Fruit fly (Drosophila melanogaster) whole organism, embryonic: ENCODE data around the gene Nsf2.
A peak's percentile ranks its signal among the peaks of the same experiment; 100 is the strongest.

Experiments used
- Ada2b ChIP-seq: fragments of 200-800 bp; sonication (Bioruptor generic); IDR thresholded peaks from 2 replicates; pipeline ENCODE4 v1.3.6; 2022; ENCODE audit warnings: missing biosample characterization, missing genetic modification characterization
- C15 ChIP-seq: fragments of 200-800 bp; sonication (Bioruptor generic); IDR thresholded peaks from 3 replicates; pipeline ENCODE4 v1.3.6; 2022; ENCODE audit warnings: missing biosample characterization, missing genetic modification characterization
- CG10959 ChIP-seq: fragments of 200-800 bp; sonication (Bioruptor generic); IDR thresholded peaks from 2 replicates; pipeline ENCODE4 v1.3.6; 2022; ENCODE audit warnings: missing biosample characterization, missing genetic modification characterization
- CG11085 ChIP-seq: fragments of 200-800 bp; sonication (Bioruptor generic); IDR thresholded peaks from 2 replicates; pipeline ENCODE4 v1.3.6; 2022; ENCODE audit warnings: missing biosample characterization, missing genetic modification characterization
- CG11723 ChIP-seq: fragments of 200-800 bp; sonication (Bioruptor generic); optimal IDR thresholded peaks from 2 replicates; lab custom pipeline; 2017; ENCODE audit warnings: missing biosample characterization, mild to moderate bottlenecking, missing genetic modification characterization
- CG1233 ChIP-seq: fragments of 200-800 bp; sonication (Bioruptor generic); optimal IDR thresholded peaks from 4 replicates; lab custom pipeline; 2018; ENCODE audit warnings: missing biosample characterization, mild to moderate bottlenecking, missing genetic modification characterization
- CG12769 ChIP-seq: fragments of 200-800 bp; sonication (Bioruptor generic); optimal IDR thresholded peaks from 2 replicates; lab custom pipeline; 2019; ENCODE audit warnings: missing biosample characterization, mild to moderate bottlenecking, missing genetic modification characterization, moderate library complexity
- CG14710 ChIP-seq: fragments of 200-800 bp; sonication (Bioruptor generic); optimal IDR thresholded peaks from 3 replicates; lab custom pipeline; 2019; ENCODE audit warnings: missing biosample characterization, mild to moderate bottlenecking, missing genetic modification characterization, moderate library complexity
- CG16863 ChIP-seq: fragments of 200-800 bp; sonication (Bioruptor generic); optimal IDR thresholded peaks from 3 replicates; lab custom pipeline; 2016; ENCODE audit warnings: missing biosample characterization, missing genetic modification characterization
- CG17802 ChIP-seq: fragments of 200-800 bp; sonication (Bioruptor generic); optimal IDR thresholded peaks from 2 replicates; lab custom pipeline; 2018; ENCODE audit warnings: missing biosample characterization, mild to moderate bottlenecking, missing genetic modification characterization, moderate library complexity
- CG18262 ChIP-seq: fragments of 200-800 bp; optimal IDR thresholded peaks from 3 replicates; lab custom pipeline; 2019; ENCODE audit warnings: missing biosample characterization, mild to moderate bottlenecking, missing genetic modification characterization, moderate library complexity
- CG2120 ChIP-seq: fragments of 200-800 bp; sonication (Bioruptor generic); optimal IDR thresholded peaks from 3 replicates; lab custom pipeline; 2016; ENCODE audit warnings: missing biosample characterization, missing genetic modification characterization
- CG30431 ChIP-seq: fragments of 200-800 bp; sonication (Bioruptor generic); optimal IDR thresholded peaks from 2 replicates; lab custom pipeline; 2017; ENCODE audit warnings: missing biosample characterization, missing genetic modification characterization
- CG3281 ChIP-seq: fragments of 200-800 bp; sonication (Bioruptor generic); optimal IDR thresholded peaks from 3 replicates; lab custom pipeline; 2017; ENCODE audit warnings: missing biosample characterization, mild to moderate bottlenecking, missing genetic modification characterization
- CG3407 ChIP-seq: fragments of 200-800 bp; sonication (Bioruptor generic); optimal IDR thresholded peaks from 2 replicates; lab custom pipeline; 2018; ENCODE audit warnings: missing biosample characterization, mild to moderate bottlenecking, missing genetic modification characterization
- CG4424 ChIP-seq: fragments of 200-800 bp; sonication (Bioruptor generic); optimal IDR thresholded peaks from 3 replicates; lab custom pipeline; 2016; ENCODE audit warnings: missing biosample characterization, missing genetic modification characterization
- CG9817 ChIP-seq: fragments of 200-800 bp; sonication (Bioruptor generic); optimal IDR thresholded peaks from 2 replicates; lab custom pipeline; 2018; ENCODE audit warnings: missing biosample characterization, mild to moderate bottlenecking, missing genetic modification characterization, moderate library complexity
- Dfd ChIP-seq, 2 experiments: fragments of >200 bp; optimal IDR thresholded peaks; 2 replicates each; lab custom pipeline; 2017; ENCODE audit warnings: missing biosample characterization in 2 of 2, missing genetic modification characterization in 2 of 2
- Dip3 ChIP-seq: fragments of 200-800 bp; sonication (Bioruptor generic); optimal IDR thresholded peaks from 3 replicates; lab custom pipeline; 2016; ENCODE audit warnings: missing biosample characterization, missing genetic modification characterization
- HLH3B ChIP-seq: fragments of 200-800 bp; sonication (Bioruptor generic); IDR thresholded peaks from 2 replicates; pipeline ENCODE4 v1.3.6; 2022; ENCODE audit warnings: missing biosample characterization, missing genetic modification characterization
- Hand ChIP-seq: fragments of 200-800 bp; sonication (Bioruptor generic); optimal IDR thresholded peaks from 2 replicates; lab custom pipeline; 2017; ENCODE audit warnings: mild to moderate bottlenecking, missing biosample characterization, missing genetic modification reagents, missing genetic modification characterization
- Hr78 ChIP-seq, 2 experiments: fragments of 200-800 bp in 1 of 2; fragments of >200 bp in 1 of 2; sonication (Bioruptor generic) in 1 of 2; optimal IDR thresholded peaks; 2 replicates each; lab custom pipeline; 2017 to 2019; ENCODE audit warnings: missing biosample characterization in 2 of 2, missing genetic modification characterization in 2 of 2, mild to moderate bottlenecking in 1 of 2, moderate library complexity in 1 of 2
- Kr ChIP-seq: fragments of 200-800 bp; sonication (Bioruptor generic); optimal IDR thresholded peaks from 2 replicates; lab custom pipeline; 2017; ENCODE audit warnings: missing biosample characterization, mild to moderate bottlenecking, missing genetic modification characterization
- Mad ChIP-seq: fragments of 200-800 bp; sonication (Bioruptor generic); optimal IDR thresholded peaks from 2 replicates; lab custom pipeline; 2016; ENCODE audit warnings: missing biosample characterization, missing genetic modification characterization
- Mrtf ChIP-seq: fragments of 200-800 bp; sonication (Bioruptor generic); IDR thresholded peaks from 3 replicates; pipeline ENCODE4 v1.3.6; 2022; ENCODE audit warnings: missing biosample characterization, missing genetic modification characterization
- NFAT ChIP-seq: fragments of 200-800 bp; sonication (Bioruptor generic); IDR thresholded peaks from 2 replicates; pipeline ENCODE4 v1.3.6; 2022; ENCODE audit warnings: missing biosample characterization, missing genetic modification characterization
- Sin3A ChIP-seq: fragments of >200 bp; optimal IDR thresholded peaks from 2 replicates; lab custom pipeline; 2018
- Tbp ChIP-seq: fragments of >200 bp; optimal IDR thresholded peaks from 2 replicates; lab custom pipeline; 2018; ENCODE audit warnings: missing biosample characterization, missing genetic modification characterization
- Vsx1 ChIP-seq: fragments of 200-800 bp; sonication (Bioruptor generic); optimal IDR thresholded peaks from 2 replicates; lab custom pipeline; 2017; ENCODE audit warnings: missing biosample characterization, mild to moderate bottlenecking, missing genetic modification characterization, missing genetic modification reagents
- aop ChIP-seq: fragments of 200-800 bp; sonication (Bioruptor generic); IDR thresholded peaks from 2 replicates; pipeline ENCODE4 v1.3.6; 2022; ENCODE audit warnings: missing biosample characterization, missing genetic modification characterization
- cg ChIP-seq: fragments of 200-800 bp; sonication (Bioruptor generic); optimal IDR thresholded peaks from 3 replicates; lab custom pipeline; 2019; ENCODE audit warnings: missing biosample characterization, mild to moderate bottlenecking, missing genetic modification characterization, moderate library complexity
- da ChIP-seq: fragments of 200-800 bp; sonication (Bioruptor generic); optimal IDR thresholded peaks from 2 replicates; lab custom pipeline; 2016; ENCODE audit warnings: missing biosample characterization, missing genetic modification characterization
- dan ChIP-seq: fragments of 200-800 bp; sonication (Bioruptor generic); IDR thresholded peaks from 2 replicates; pipeline ENCODE4 v1.3.6; 2022; ENCODE audit warnings: missing biosample characterization, missing genetic modification characterization
- ems ChIP-seq: fragments of 200-800 bp; sonication (Bioruptor generic); optimal IDR thresholded peaks from 3 replicates; lab custom pipeline; 2016; ENCODE audit warnings: missing biosample characterization, missing genetic modification characterization
- fd3F ChIP-seq: fragments of 200-800 bp; sonication (Bioruptor generic); optimal IDR thresholded peaks from 2 replicates; lab custom pipeline; 2018; ENCODE audit warnings: missing biosample characterization, mild to moderate bottlenecking, missing genetic modification characterization, moderate library complexity
- fd96Cb ChIP-seq: fragments of 200-800 bp; sonication (Bioruptor generic); optimal IDR thresholded peaks from 2 replicates; lab custom pipeline; 2018; ENCODE audit warnings: missing biosample characterization, mild to moderate bottlenecking, missing genetic modification characterization, moderate library complexity
- gfzf ChIP-seq: fragments of 200-800 bp; sonication (Bioruptor generic); optimal IDR thresholded peaks from 2 replicates; lab custom pipeline; 2016; ENCODE audit warnings: missing biosample characterization, mild to moderate bottlenecking, missing genetic modification characterization, moderate library complexity
- h ChIP-seq: fragments of >200 bp; optimal IDR thresholded peaks from 2 replicates; lab custom pipeline; 2017
- hbn ChIP-seq: fragments of 200-800 bp; sonication (Bioruptor generic); IDR thresholded peaks from 2 replicates; pipeline ENCODE4 v1.3.6; 2022; ENCODE audit warnings: missing biosample characterization, missing genetic modification characterization; ENCODE audit not compliant: partially characterized antibody
- kah ChIP-seq: fragments of 200-800 bp; sonication (Bioruptor generic); optimal IDR thresholded peaks from 2 replicates; lab custom pipeline; 2018; ENCODE audit warnings: missing biosample characterization, mild to moderate bottlenecking, missing genetic modification characterization
- lmd ChIP-seq: fragments of 200-800 bp; sonication (Bioruptor generic); IDR thresholded peaks from 2 replicates; pipeline ENCODE4 v1.3.6; 2022; ENCODE audit warnings: missing biosample characterization, missing genetic modification characterization
- pita ChIP-seq: fragments of 200-800 bp; sonication (Bioruptor generic); optimal IDR thresholded peaks from 2 replicates; lab custom pipeline; 2017; ENCODE audit warnings: missing biosample characterization, mild to moderate bottlenecking, missing genetic modification characterization
- prd ChIP-seq, 3 experiments: fragments of >200 bp in 2 of 3; fragments of 200-800 bp in 1 of 3; sonication (Bioruptor generic) in 1 of 3; optimal IDR thresholded peaks in 2 of 3; IDR thresholded peaks in 1 of 3; 2 replicates in 2 of 3; 3 replicates in 1 of 3; pipeline versions ENCODE4 v1.3.6 to Lab custom; 2017 to 2022; ENCODE audit warnings: missing biosample characterization in 1 of 3, missing genetic modification characterization in 1 of 3
- ro ChIP-seq: fragments of 200-800 bp; sonication (Bioruptor generic); IDR thresholded peaks from 2 replicates; pipeline ENCODE4 v1.3.6; 2022; ENCODE audit warnings: missing biosample characterization, missing genetic modification characterization
- sens-2 ChIP-seq: fragments of 200-800 bp; sonication (Bioruptor generic); IDR thresholded peaks from 2 replicates; pipeline ENCODE4 v1.3.6; 2022; ENCODE audit warnings: missing biosample characterization, missing genetic modification characterization
- sima ChIP-seq: fragments of 200-800 bp; sonication (Bioruptor generic); optimal IDR thresholded peaks from 2 replicates; lab custom pipeline; 2016; ENCODE audit warnings: missing biosample characterization, missing genetic modification characterization
- sisA ChIP-seq: fragments of 200-800 bp; sonication (Bioruptor generic); IDR thresholded peaks from 2 replicates; pipeline ENCODE4 v1.3.6; 2022; ENCODE audit warnings: missing biosample characterization, missing genetic modification characterization
- sob ChIP-seq: fragments of 200-800 bp; sonication (Bioruptor generic); IDR thresholded peaks from 2 replicates; pipeline ENCODE4 v1.3.6; 2022; ENCODE audit warnings: missing biosample characterization, missing genetic modification characterization
- sug ChIP-seq: fragments of 200-800 bp; optimal IDR thresholded peaks from 2 replicates; lab custom pipeline; 2019; ENCODE audit warnings: missing biosample characterization, mild to moderate bottlenecking, missing genetic modification characterization, moderate library complexity
- tap ChIP-seq: fragments of 200-800 bp; optimal IDR thresholded peaks from 3 replicates; lab custom pipeline; 2019; ENCODE audit warnings: missing biosample characterization, mild to moderate bottlenecking, missing genetic modification characterization, moderate library complexity
- tx ChIP-seq: fragments of 200-800 bp; sonication (Bioruptor generic); optimal IDR thresholded peaks from 2 replicates; lab custom pipeline; 2016; ENCODE audit warnings: missing biosample characterization, missing genetic modification characterization

The Nsf2 gene

DNA sequence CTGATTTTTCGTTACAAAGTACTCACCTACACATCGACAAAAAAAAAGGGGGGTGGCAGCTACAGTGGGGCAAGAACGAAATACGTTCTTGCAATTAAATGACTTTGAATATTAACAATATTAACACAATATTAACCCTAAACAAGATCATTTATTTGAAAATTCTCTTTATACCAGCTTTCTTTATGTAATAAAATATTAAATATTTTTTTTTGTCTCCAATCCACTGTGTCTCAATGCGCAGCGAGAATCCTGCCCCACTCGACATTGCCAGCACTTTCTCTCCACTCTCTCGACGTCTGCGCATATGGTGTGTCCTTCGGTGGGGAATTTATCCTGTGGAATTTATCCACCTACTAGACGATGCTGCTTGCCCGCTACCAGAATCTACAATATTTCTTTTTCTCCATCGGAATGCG, 37.4 kb downstream of the Nsf2 start:
- peak; percentile 15 for TF ChIP-seq tap (tag; lab: Kevin White, UChicago)
- no peak for TF ChIP-seq Tbp (GFP tag; lab: Kevin White, UChicago)
- TF ChIP-seq CG2120 (GFP tag; lab: Kevin White, UChicago), result peak; percentile 90
- peak; percentile 90 for TF ChIP-seq sisA (GFP tag; lab: Robert Waterston, UW)
- no peak for TF ChIP-seq Sin3A (lab: Kevin White, UChicago)
- TF ChIP-seq C15 (GFP tag; lab: Robert Waterston, UW), result peak; percentile 78; the same call in 2 of the 3 replicates
- TF ChIP-seq gfzf, result no peak
- peak; percentile 80 for TF ChIP-seq CG14710 (tag; lab: Kevin White, UChicago)
- peak; percentile 17 for TF ChIP-seq Mad (GFP tag; lab: Kevin White, UChicago)
- peak; percentile 79 for TF ChIP-seq CG9817 (tag; lab: Kevin White, UChicago)
- TF ChIP-seq ro (GFP tag; lab: Robert Waterston, UW), result peak; percentile 84
- peak; percentile 89 for TF ChIP-seq Mrtf
- TF ChIP-seq fd96Cb (tag; lab: Kevin White, UChicago), result peak; percentile 86
- no peak for TF ChIP-seq hbn (GFP tag; lab: Robert Waterston, UW)
- TF ChIP-seq CG11085, result peak; percentile 87
- peak; percentile 87 for TF ChIP-seq CG1233 (GFP tag; lab: Kevin White, UChicago)
- TF ChIP-seq CG10959 (GFP tag; lab: Robert Waterston, UW), result peak; percentile 90
- peak; percentile 83 for TF ChIP-seq sens-2 (GFP tag; lab: Robert Waterston, UW)
- TF ChIP-seq Kr, result no peak
- peak; percentile 85 for TF ChIP-seq fd3F (GFP tag; lab: Kevin White, UChicago)
- TF ChIP-seq Ada2b (GFP tag; lab: Robert Waterston, UW), result peak; percentile 96
- TF ChIP-seq CG17802, result peak; percentile 28
- TF ChIP-seq ems (GFP tag; lab: Kevin White, UChicago), result peak; percentile 59
- TF ChIP-seq kah, result peak; percentile 76
- TF ChIP-seq CG11723 (GFP tag; lab: Kevin White, UChicago), result peak; percentile 76
- peak; percentile 96 for TF ChIP-seq HLH3B (GFP tag; lab: Robert Waterston, UW)
- TF ChIP-seq CG18262 (tag; lab: Kevin White, UChicago), result peak; percentile 79
- TF ChIP-seq CG16863 (GFP tag; lab: Kevin White, UChicago), result peak; percentile 35
- peak; percentile 42 for TF ChIP-seq Dip3 (GFP tag; lab: Kevin White, UChicago)
- peak; percentile 74 for TF ChIP-seq NFAT (GFP tag; lab: Robert Waterston, UW)
- peak; percentile 60; the same call in 1 of the 2 replicates for TF ChIP-seq dan
- TF ChIP-seq Vsx1 (GFP tag; lab: Kevin White, UChicago), result peak; percentile 62
- peak; percentile 86 for TF ChIP-seq CG4424 (GFP tag; lab: Kevin White, UChicago)
- no peak for TF ChIP-seq h (lab: Kevin White, UChicago)
- peak; percentile 93 for TF ChIP-seq lmd (GFP tag; lab: Robert Waterston, UW)
- TF ChIP-seq da (GFP tag; lab: Kevin White, UChicago), result no peak
- peak; percentile 93 for TF ChIP-seq sob (GFP tag; lab: Robert Waterston, UW)
- TF ChIP-seq CG12769, result peak; percentile 6
- TF ChIP-seq Dfd (GFP tag; optimal IDR thresholded peaks at IDR 0.05; lab: Kevin White, UChicago), result no peak
- peak; percentile 64 for TF ChIP-seq CG30431
- peak; percentile 48 for TF ChIP-seq cg (GFP tag; lab: Kevin White, UChicago)
- TF ChIP-seq tx (GFP tag; lab: Kevin White, UChicago), result peak; percentile 41
- TF ChIP-seq CG3281 (GFP tag; lab: Kevin White, UChicago), result peak; percentile 92
- no peak for TF ChIP-seq pita (GFP tag; lab: Kevin White, UChicago)
- no peak for TF ChIP-seq prd (optimal IDR thresholded peaks at IDR 0.05; lab: Kevin White, UChicago)
- peak; percentile 94 for TF ChIP-seq prd (GFP tag; IDR thresholded peaks at IDR 0.05; lab: Robert Waterston, UW)
- peak; percentile 98 for TF ChIP-seq Hand (GFP tag; lab: Kevin White, UChicago)
- TF ChIP-seq Hr78 (GFP tag; optimal IDR thresholded peaks at IDR 0.05; lab: Kevin White, UChicago), result peak in 1 of 2 experiments; percentile 35
- TF ChIP-seq sima (GFP tag; lab: Kevin White, UChicago), result peak; percentile 33
- TF ChIP-seq sug (tag; lab: Kevin White, UChicago), result peak; percentile 62
- peak; percentile 82 for TF ChIP-seq CG3407 (GFP tag; lab: Kevin White, UChicago)
- TF ChIP-seq aop (GFP tag; lab: Robert Waterston, UW), result peak; percentile 60; the same call in 1 of the 2 replicates
